Worm (Caenorhabditis elegans) whole organism, young adult: Measurements from ENCODE around the gene exp-1.

Experiments used
- F57C9.4 ChIP-seq: sonication (generic microtip); optimal IDR thresholded peaks from 2 replicates; lab custom pipeline; 2017; ENCODE audit warnings: mild to moderate bottlenecking, missing genetic modification characterization, missing compliant biosample characterization
- cebp-1 ChIP-seq, 2 experiments: fragments of 200-800 bp in 1 of 2; sonication (Bioruptor generic) in 1 of 2; sonication (generic microtip) in 1 of 2; IDR thresholded peaks in 1 of 2; optimal IDR thresholded peaks in 1 of 2; 2 replicates each; pipeline versions ENCODE4 v1.3.6 to Lab custom; 2017 to 2022; ENCODE audit warnings: missing compliant biosample characterization in 2 of 2, missing genetic modification characterization in 2 of 2, mild to moderate bottlenecking in 1 of 2, missing genetic modification reagents in 1 of 2, moderate library complexity in 1 of 2
- dpl-1 ChIP-seq: fragments of 150-350 bp; optimal IDR thresholded peaks from 2 replicates; lab custom pipeline; 2014; ENCODE audit warnings: missing biosample characterization, missing genetic modification reagents, missing genetic modification characterization
- hmg-1.2 ChIP-seq: fragments of 200-800 bp; sonication (Bioruptor generic); IDR thresholded peaks from 2 replicates; pipeline ENCODE4 v1.3.6; 2022; ENCODE audit warnings: missing genetic modification reagents, missing genetic modification characterization, missing compliant biosample characterization
- lin-40 ChIP-seq: sonication (generic microtip); optimal IDR thresholded peaks from 2 replicates; lab custom pipeline; 2016; ENCODE audit warnings: missing genetic modification characterization, mild to moderate bottlenecking, missing compliant biosample characterization, missing genotype, missing genetic modification reagents
- lsy-27 ChIP-seq: sonication (generic microtip); optimal IDR thresholded peaks from 2 replicates; lab custom pipeline; 2017; ENCODE audit warnings: missing genetic modification characterization, mild to moderate bottlenecking, missing compliant biosample characterization, antibody characterized with exemption, missing genotype, borderline replicate concordance; ENCODE audit not compliant: insufficient read depth
- pbrm-1 ChIP-seq: fragments of 200-800 bp; sonication (Bioruptor generic); IDR thresholded peaks from 2 replicates; pipeline ENCODE4 v1.3.6; 2022; ENCODE audit warnings: missing genetic modification reagents, missing genetic modification characterization, missing compliant biosample characterization
- pha-4 ChIP-seq: fragments of 150-350 bp; sonication (generic microtip); optimal IDR thresholded peaks from 2 replicates; lab custom pipeline; 2014; ENCODE audit warnings: missing biosample characterization, missing genetic modification reagents, missing genetic modification characterization
- rec-8 ChIP-seq, 2 experiments: sonication (generic microtip); optimal IDR thresholded peaks; 2 replicates each; lab custom pipeline; 2016; ENCODE audit warnings: mild to moderate bottlenecking in 2 of 2, missing genetic modification characterization in 2 of 2, missing genetic modification reagents in 2 of 2, missing genotype in 2 of 2, missing biosample characterization in 1 of 2, missing compliant biosample characterization in 1 of 2, moderate library complexity in 1 of 2
- snpc-4 ChIP-seq, 5 experiments: fragments of 150-350 bp in 1 of 5; sonication (generic microtip) in 4 of 5; optimal IDR thresholded peaks; 2 replicates each; lab custom pipeline; 2014 to 2018; ENCODE audit warnings: missing genetic modification characterization in 5 of 5, missing biosample characterization in 3 of 5, antibody characterized with exemption in 2 of 5, mild to moderate bottlenecking in 2 of 5, missing compliant biosample characterization in 2 of 5, missing genotype in 2 of 5, moderate library complexity in 2 of 5, missing genetic modification reagents in 1 of 5
- unc-130 ChIP-seq: sonication (generic microtip); optimal IDR thresholded peaks from 2 replicates; lab custom pipeline; 2016; ENCODE audit warnings: missing genetic modification reagents, missing genetic modification characterization, missing compliant biosample characterization

- TF ChIP-seq cebp-1 (GFP tag; IDR thresholded peaks at IDR 0.05; lab: Robert Waterston, UW), result no peak
- no peak for TF ChIP-seq cebp-1 (tag; optimal IDR thresholded peaks at IDR 0.05; lab: Kevin White, UChicago)
- no peak for TF ChIP-seq lsy-27 (tag; lab: Kevin White, UChicago)
- TF ChIP-seq hmg-1.2 (GFP tag; lab: Robert Waterston, UW), result no peak
- no peak for TF ChIP-seq lin-40 (tag; lab: Kevin White, UChicago)
- TF ChIP-seq F57C9.4 (tag; lab: Kevin White, UChicago), result no peak
- TF ChIP-seq pha-4 (tag; lab: Kevin White, UChicago), result no peak
- no peak for TF ChIP-seq unc-130
- no peak for TF ChIP-seq rec-8 (tag; optimal IDR thresholded peaks at IDR 0.05; lab: Kevin White, UChicago)
- no peak for TF ChIP-seq dpl-1 (GFP tag; lab: Kevin White, UChicago)
- TF ChIP-seq pbrm-1 (GFP tag; lab: Robert Waterston, UW), result no peak
- no peak for TF ChIP-seq snpc-4 (GFP tag; optimal IDR thresholded peaks at IDR 0.05; lab: Kevin White, UChicago)
- no peak for TF ChIP-seq snpc-4 (tag; optimal IDR thresholded peaks at IDR 0.05; lab: Kevin White, UChicago)
These were observed 18.6 kb upstream of the exp-1 start, which contains the start of gene F40H3.1 for ce11 chrII:6179531-6179930.
